Worm (Caenorhabditis elegans) whole organism, L4/young adult: ENCODE data around the gene T11G6.3.

ENCODE experiments used
- W03F9.2 ChIP-seq: fragments of 150-350 bp; optimal IDR thresholded peaks from 2 replicates; lab custom pipeline; 2014; ENCODE audit warnings: missing biosample characterization, missing genetic modification characterization
- dao-5 ChIP-seq: sonication (generic microtip); optimal IDR thresholded peaks from 2 replicates; lab custom pipeline; 2016; ENCODE audit warnings: missing genotype, missing genetic modification characterization, moderate library complexity, missing compliant biosample characterization
- him-1 ChIP-seq: sonication (generic microtip); optimal IDR thresholded peaks from 2 replicates; lab custom pipeline; 2016; ENCODE audit warnings: missing genotype, missing genetic modification reagents, missing genetic modification characterization, missing compliant biosample characterization

ce11 chrIV:10851833-10852232 is 3.2 kb downstream of the T11G6.3 start, which contains the start of gene T11G6.4:
- TF ChIP-seq W03F9.2 (tag; lab: Kevin White, UChicago) (no peak), him-1 (tag; lab: Kevin White, UChicago) (no peak), dao-5 (tag; lab: Kevin White, UChicago) (no peak)
